Worm (Caenorhabditis elegans) whole organism, L2 larva: ENCODE data around the gene ran-3.

Experiments
- alr-1 ChIP-seq: fragments of 150-350 bp; optimal IDR thresholded peaks from 2 replicates; lab custom pipeline; 2014; ENCODE audit warnings: missing biosample characterization, missing genetic modification characterization
- ceh-16 ChIP-seq: fragments of 150-350 bp; optimal IDR thresholded peaks from 2 replicates; lab custom pipeline; 2014; ENCODE audit warnings: missing biosample characterization, missing genetic modification characterization
- fos-1 ChIP-seq: fragments of 150-350 bp; optimal IDR thresholded peaks from 2 replicates; lab custom pipeline; 2014; ENCODE audit warnings: missing biosample characterization, missing genetic modification characterization
- nhr-12 ChIP-seq: fragments of 150-350 bp; optimal IDR thresholded peaks from 2 replicates; lab custom pipeline; 2014; ENCODE audit warnings: missing biosample characterization, missing genetic modification characterization
- nhr-77 ChIP-seq: fragments of 150-350 bp; optimal IDR thresholded peaks from 2 replicates; lab custom pipeline; 2014; ENCODE audit warnings: missing biosample characterization, missing genetic modification characterization
- sma-9 ChIP-seq, 2 experiments: fragments of 150-350 bp in 1 of 2; sonication (generic microtip) in 1 of 2; optimal IDR thresholded peaks; 2 replicates each; lab custom pipeline; 2014 to 2016; ENCODE audit warnings: missing genetic modification characterization in 2 of 2, mild to moderate bottlenecking in 1 of 2, missing biosample characterization in 1 of 2, missing compliant biosample characterization in 1 of 2, missing genetic modification reagents in 1 of 2, moderate library complexity in 1 of 2
- snpc-4 ChIP-seq: fragments of 150-350 bp; optimal IDR thresholded peaks from 2 replicates; lab custom pipeline; 2014; ENCODE audit warnings: missing biosample characterization, missing genetic modification characterization
- unc-39 ChIP-seq: fragments of 150-350 bp; optimal IDR thresholded peaks from 2 replicates; lab custom pipeline; 2014; ENCODE audit warnings: missing biosample characterization, missing genetic modification characterization
- unc-62 ChIP-seq: fragments of 150-350 bp; optimal IDR thresholded peaks from 2 replicates; lab custom pipeline; 2014; ENCODE audit warnings: missing biosample characterization, missing genetic modification reagents, missing genetic modification characterization

DNA sequence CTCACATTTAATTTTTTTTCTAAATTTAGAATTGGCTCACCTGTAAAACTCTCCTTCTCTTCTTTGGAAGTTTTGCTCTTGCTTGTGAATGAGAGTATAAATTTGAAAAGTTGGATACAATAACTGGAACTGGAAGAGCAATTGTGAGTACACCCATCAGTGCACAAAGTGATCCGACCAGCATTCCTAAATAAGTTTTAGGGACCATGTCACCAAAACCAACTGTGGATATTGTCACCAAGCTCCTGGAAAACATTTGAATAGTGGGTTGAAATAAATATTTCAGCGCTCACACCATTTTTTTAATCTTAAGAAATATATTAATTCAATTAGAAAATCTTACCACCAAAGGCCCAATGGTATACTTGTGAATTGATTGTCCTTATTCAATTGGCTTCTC lies 16.5 kb downstream of the ran-3 start:
- TF ChIP-seq unc-39 (no peak), fos-1 (tag; lab: Kevin White, UChicago) (no peak), snpc-4 (tag; lab: Kevin White, UChicago) (no peak), nhr-77 (tag; lab: Kevin White, UChicago) (no peak), alr-1 (tag; lab: Kevin White, UChicago) (no peak), ceh-16 (no peak), sma-9 (GFP tag; optimal IDR thresholded peaks at IDR 0.05; lab: Kevin White, UChicago) (no peak), sma-9 (tag; optimal IDR thresholded peaks at IDR 0.05; lab: Kevin White, UChicago) (no peak), unc-62 (GFP tag; lab: Kevin White, UChicago) (no peak), nhr-12 (tag; lab: Kevin White, UChicago) (no peak)
